Fruit fly (Drosophila melanogaster): ENCODE data around the gene CG34041.
A peak's percentile ranks its signal among the peaks of the same experiment; 100 is the strongest.

CG34041 gene

DNA sequence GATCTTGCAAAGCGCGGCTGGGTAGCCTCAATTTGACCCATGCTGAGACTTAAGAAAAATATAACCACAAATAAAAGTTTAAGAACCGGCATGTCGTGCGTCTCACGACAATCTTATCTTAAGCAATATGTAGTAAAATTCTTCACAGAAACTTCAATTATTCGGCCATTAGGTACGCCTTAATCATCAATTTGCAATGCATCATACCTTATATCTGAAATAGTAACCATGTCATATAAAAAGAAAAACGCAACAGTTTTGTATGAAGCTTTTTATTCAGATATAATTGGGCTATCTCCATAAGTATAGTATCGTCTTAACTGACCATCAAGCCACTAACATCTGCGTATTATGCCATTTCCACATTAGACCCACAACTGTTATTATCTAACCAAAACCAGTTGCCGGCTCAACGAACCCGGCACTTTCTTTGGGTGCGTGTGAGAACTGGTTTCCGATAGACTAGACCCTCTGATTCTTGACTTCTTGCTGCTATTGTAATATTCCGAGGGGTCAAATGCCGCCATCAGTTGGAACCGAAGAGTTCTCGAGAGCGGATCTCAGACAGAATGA, 6.5 kb downstream of the CG34041 start, which contains the start of the genes CG31524 and CG9698:
CG31524 (minus strand) TSS at position 101 of the 573 bp plus-strand sequence.
CG9698 (plus strand) TSS at position 523 of the 573 bp plus-strand sequence.
- TF ChIP-seq Ets96B (tag; optimal IDR thresholded peaks at IDR 0.05) (no peak), svp (GFP tag) (peak; percentile 1)

DNA sequence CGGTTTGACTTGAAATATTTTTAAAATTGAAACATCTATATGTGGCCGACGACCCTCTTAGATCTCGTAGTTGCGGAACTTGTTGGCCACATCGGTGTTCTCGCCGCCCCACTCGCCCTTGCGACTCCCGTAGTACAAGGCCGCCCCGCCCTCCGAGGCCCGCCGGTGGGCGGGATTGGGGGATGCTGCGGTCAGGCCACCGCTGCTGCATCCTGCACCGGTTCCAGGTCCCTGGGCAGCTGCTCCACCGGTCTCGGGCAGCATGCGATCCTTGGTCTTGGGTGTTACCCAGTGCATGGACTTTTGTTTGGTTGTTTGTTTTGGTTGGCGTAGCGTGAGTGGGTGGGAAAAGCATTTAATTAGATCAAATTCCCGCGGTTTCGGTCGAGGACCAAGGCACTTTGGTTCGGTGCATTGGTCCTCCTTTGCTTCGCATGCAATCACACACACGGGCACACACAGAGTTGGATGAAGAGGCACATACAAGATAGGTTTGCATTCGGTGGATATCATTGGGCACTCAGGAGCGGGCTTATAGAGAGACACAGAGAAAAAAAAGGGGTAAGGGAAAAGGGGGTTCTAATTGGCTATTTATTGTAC, 10.6 kb downstream of the CG34041 start:
- TF ChIP-seq Ets21C (GFP tag; optimal IDR thresholded peaks at IDR 0.05): no peak
- TF ChIP-seq Blimp-1 (GFP tag; optimal IDR thresholded peaks at IDR 0.05): no peak
- TF ChIP-seq topi (GFP tag; optimal IDR thresholded peaks at IDR 0.05): no peak
- TF ChIP-seq CG11294 (GFP tag; IDR thresholded peaks at IDR 0.05): no peak
- TF ChIP-seq CG15336 (GFP tag; IDR thresholded peaks at IDR 0.05): no peak
- no peak for TF ChIP-seq fd85E (GFP tag; optimal IDR thresholded peaks at IDR 0.05)
- TF ChIP-seq OdsH (GFP tag; optimal IDR thresholded peaks at IDR 0.05): no peak
- no peak for TF ChIP-seq net (GFP tag; optimal IDR thresholded peaks at IDR 0.05)
- no peak for TF ChIP-seq fd59A (GFP tag; optimal IDR thresholded peaks at IDR 0.05)
- TF ChIP-seq Hr39 (GFP tag; optimal IDR thresholded peaks at IDR 0.05): no peak
- TF ChIP-seq Sox102F (GFP tag; optimal IDR thresholded peaks at IDR 0.05): no peak
- no peak for TF ChIP-seq CG3032 (tag; optimal IDR thresholded peaks at IDR 0.05)
- TF ChIP-seq CG6163 (GFP tag; IDR thresholded peaks at IDR 0.05): no peak
- no peak for TF ChIP-seq dac (GFP tag; optimal IDR thresholded peaks at IDR 0.05)
- no peak for TF ChIP-seq CG8119 (GFP tag; IDR thresholded peaks at IDR 0.05)
- TF ChIP-seq Hr38 (GFP tag; optimal IDR thresholded peaks at IDR 0.05): no peak
- no peak for TF ChIP-seq CG6276 (GFP tag; optimal IDR thresholded peaks at IDR 0.05)

DNA sequence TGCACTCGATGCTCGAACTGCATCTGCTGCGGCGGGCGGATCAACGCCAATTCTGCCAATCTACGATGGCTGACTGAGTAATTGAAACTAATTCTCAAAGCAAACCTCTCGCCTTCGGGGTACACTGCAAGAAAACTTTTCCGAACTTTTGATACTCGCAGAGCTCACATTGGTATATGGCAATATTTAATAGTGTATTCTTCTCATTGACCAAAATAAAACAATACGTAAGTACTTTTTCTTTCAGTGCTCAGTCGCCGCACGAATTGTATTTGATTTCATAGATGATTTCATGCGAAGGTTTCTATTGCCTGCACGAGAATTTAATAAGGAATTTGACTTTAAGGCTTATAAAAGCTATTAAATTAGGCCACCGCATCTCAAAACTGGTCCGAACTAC, 17.8 kb downstream of the CG34041 start:
- peak; percentile 31; the same call in 1 of the 3 replicates for TF ChIP-seq CG8119 (GFP tag; IDR thresholded peaks at IDR 0.05)
- TF ChIP-seq eg (GFP tag; IDR thresholded peaks at IDR 0.05): peak; percentile 54; the same call in 1 of the 3 replicates
- peak; percentile 69 for TF ChIP-seq CG6163 (GFP tag; IDR thresholded peaks at IDR 0.05)
- no peak for TF ChIP-seq Hr38 (GFP tag; optimal IDR thresholded peaks at IDR 0.05)
- no peak for TF ChIP-seq Ets21C (GFP tag; optimal IDR thresholded peaks at IDR 0.05)
- no peak for TF ChIP-seq CG6808 (GFP tag; optimal IDR thresholded peaks at IDR 0.05)
- no peak for TF ChIP-seq Sox15 (GFP tag; optimal IDR thresholded peaks at IDR 0.05)
- TF ChIP-seq CG15336 (GFP tag; IDR thresholded peaks at IDR 0.05): no peak
- TF ChIP-seq CG8319 (GFP tag; optimal IDR thresholded peaks at IDR 0.05): no peak
- TF ChIP-seq CG11762 (GFP tag; optimal IDR thresholded peaks at IDR 0.05; ENCODE audit: insufficient read depth): no peak
- no peak for TF ChIP-seq Eip93F (GFP tag; optimal IDR thresholded peaks at IDR 0.05)
- TF ChIP-seq CG32006 (GFP tag; optimal IDR thresholded peaks at IDR 0.05): peak; percentile 27

DNA sequence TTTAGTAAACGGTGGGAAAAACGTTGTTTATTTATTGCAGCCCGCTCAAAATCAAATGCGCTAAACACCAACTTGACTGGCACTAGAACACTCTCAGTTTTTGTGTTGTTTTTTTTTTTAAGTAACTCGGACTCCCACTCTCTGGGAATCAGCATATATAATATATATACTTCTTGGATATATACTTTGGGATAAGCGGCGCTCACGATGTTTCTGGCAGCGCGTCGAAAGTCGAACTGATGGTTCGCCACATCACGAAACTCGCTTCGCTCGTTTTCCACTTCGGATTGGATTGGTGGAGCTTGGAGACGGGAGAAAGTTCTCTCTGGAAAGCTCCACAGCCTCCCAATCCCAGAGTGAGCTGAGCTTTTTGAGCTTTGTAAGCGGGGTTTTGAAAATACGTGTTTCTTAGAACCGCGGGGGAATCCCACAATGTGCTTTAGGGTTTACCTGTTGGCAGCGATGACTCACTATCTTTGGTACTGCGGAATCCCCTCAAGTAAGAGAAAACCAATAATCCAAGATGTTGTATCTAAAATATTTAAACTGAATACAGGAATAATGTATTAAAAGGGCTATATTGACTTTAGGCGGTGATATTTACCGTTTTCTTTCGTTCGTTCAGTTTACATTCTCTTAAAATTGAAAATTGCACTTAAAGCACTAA, 19.1 kb downstream of the CG34041 start, which contains the start of gene jdp:
jdp (minus strand) TSS at position 239 of the 667 bp plus-strand sequence.
- TF ChIP-seq ss (GFP tag; optimal IDR thresholded peaks at IDR 0.05): peak; percentile 18 to 37
- peak; percentile 11 for TF ChIP-seq vri (GFP tag; optimal IDR thresholded peaks at IDR 0.05)
- TF ChIP-seq CG6276 (GFP tag; optimal IDR thresholded peaks at IDR 0.05): peak; percentile 50
- peak; percentile 34 for TF ChIP-seq CG3919 (GFP tag; optimal IDR thresholded peaks at IDR 0.05)
- TF ChIP-seq CG4318 (GFP tag; optimal IDR thresholded peaks at IDR 0.05): no peak
- peak; percentile 16 for TF ChIP-seq topi (GFP tag; optimal IDR thresholded peaks at IDR 0.05)
- TF ChIP-seq Met (GFP tag; optimal IDR thresholded peaks at IDR 0.05): peak; percentile 8
- no peak; the same call in 1 of the 3 replicates for TF ChIP-seq CG8119 (GFP tag; IDR thresholded peaks at IDR 0.05)
- peak; percentile 24 for TF ChIP-seq CG9139 (GFP tag; optimal IDR thresholded peaks at IDR 0.05)
- TF ChIP-seq CG15336 (GFP tag; IDR thresholded peaks at IDR 0.05): peak; percentile 65
- peak; percentile 53 for TF ChIP-seq svp (GFP tag)
- TF ChIP-seq spab (GFP tag; optimal IDR thresholded peaks at IDR 0.05): peak; percentile 4
- TF ChIP-seq CG11902 (GFP tag; optimal IDR thresholded peaks at IDR 0.05): no peak
- no peak for TF ChIP-seq Sox14 (GFP tag; optimal IDR thresholded peaks at IDR 0.05)
- TF ChIP-seq eg (GFP tag; IDR thresholded peaks at IDR 0.05): peak; percentile 69; the same call in 2 of the 3 replicates
- TF ChIP-seq Eip78C (GFP tag): peak; percentile 87
- TF ChIP-seq CG6808 (GFP tag; optimal IDR thresholded peaks at IDR 0.05): peak; percentile 12
- peak; percentile 46; the same call in 1 of the 3 replicates for TF ChIP-seq CG6163 (GFP tag; IDR thresholded peaks at IDR 0.05)
- peak; percentile 79 for TF ChIP-seq Blimp-1 (GFP tag; optimal IDR thresholded peaks at IDR 0.05)
- peak; percentile 37 for TF ChIP-seq CG16779 (tag; optimal IDR thresholded peaks at IDR 0.05)

Measured in whole organism, prepupa.